Worm (Caenorhabditis elegans) whole organism, young adult: ENCODE measurements around the gene prp-18.

Source experiments
- Y95B8A.8 ChIP-seq: fragments of 200-800 bp; sonication (Bioruptor generic); IDR thresholded peaks from 2 replicates; pipeline ENCODE4 v1.3.6; 2022; ENCODE audit warnings: missing genetic modification reagents, missing genetic modification characterization, missing compliant biosample characterization
- madf-3 ChIP-seq: fragments of 200-800 bp; sonication (Bioruptor generic); IDR thresholded peaks from 2 replicates; pipeline ENCODE4 v1.3.6; 2022; ENCODE audit warnings: missing genetic modification reagents, missing genetic modification characterization, missing compliant biosample characterization

- TF ChIP-seq Y95B8A.8 (GFP tag; lab: Robert Waterston, UW) (no peak), madf-3 (GFP tag; lab: Robert Waterston, UW) (no peak)
Observed at ce11 chrIV:9918021-9918420, 33.8 kb upstream of the prp-18 start.
